Worm (Caenorhabditis elegans) whole organism, L2 larva: ENCODE results near the gene mlt-8.

ENCODE experiments used
- aly-2 ChIP-seq: fragments of 150-350 bp; optimal IDR thresholded peaks from 2 replicates; lab custom pipeline; 2014; ENCODE audit warnings: missing biosample characterization, missing genetic modification characterization
- ama-1 ChIP-seq: fragments of 150-350 bp; optimal IDR thresholded peaks from 2 replicates; lab custom pipeline; 2018; ENCODE audit warnings: inconsistent platforms
- lin-11 ChIP-seq: fragments of 150-350 bp; sonication (generic microtip); optimal IDR thresholded peaks from 2 replicates; lab custom pipeline; 2014; ENCODE audit warnings: missing biosample characterization, missing genetic modification characterization, inconsistent platforms, mixed read lengths
- nhr-11 ChIP-seq: fragments of 150-350 bp; optimal IDR thresholded peaks from 2 replicates; lab custom pipeline; 2014; ENCODE audit warnings: missing biosample characterization, missing genetic modification characterization
- unc-39 ChIP-seq: fragments of 150-350 bp; optimal IDR thresholded peaks from 2 replicates; lab custom pipeline; 2014; ENCODE audit warnings: missing biosample characterization, missing genetic modification characterization
- ztf-4 ChIP-seq: fragments of 150-350 bp; optimal IDR thresholded peaks from 2 replicates; lab custom pipeline; 2014; ENCODE audit warnings: missing biosample characterization, missing genetic modification characterization

DNA sequence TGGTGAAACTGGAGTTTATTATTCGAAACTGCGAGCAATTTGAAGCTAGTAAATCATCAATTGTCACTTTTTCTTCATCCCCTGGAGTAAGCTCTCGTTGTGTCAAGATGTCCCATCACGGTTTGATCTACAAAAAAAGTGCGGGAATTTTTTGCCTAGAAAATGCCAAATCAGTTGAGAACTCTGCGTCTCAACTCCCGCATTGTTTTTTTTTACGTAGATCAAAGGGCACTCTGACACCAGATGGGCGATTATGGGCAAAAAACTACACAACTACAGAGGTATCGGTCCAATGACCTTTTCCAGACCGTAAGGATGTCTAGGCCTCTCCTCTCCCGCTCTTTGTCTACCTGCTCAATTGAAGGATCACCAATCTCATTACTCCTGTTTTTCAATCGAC lies 15.6 kb upstream of the mlt-8 start, which contains the start of gene fbxb-34:
- no peak for TF ChIP-seq ama-1
- no peak for TF ChIP-seq unc-39 (tag; lab: Kevin White, UChicago)
- no peak for TF ChIP-seq aly-2 (tag; lab: Kevin White, UChicago)
- no peak for TF ChIP-seq nhr-11
- no peak for TF ChIP-seq lin-11 (tag; lab: Kevin White, UChicago)
- no peak for TF ChIP-seq ztf-4
